Fruit fly (Drosophila melanogaster): ENCODE measurements around the gene Sry-delta.
A peak's percentile ranks its signal among the peaks of the same experiment; 100 is the strongest.

The Sry-delta gene

DNA sequence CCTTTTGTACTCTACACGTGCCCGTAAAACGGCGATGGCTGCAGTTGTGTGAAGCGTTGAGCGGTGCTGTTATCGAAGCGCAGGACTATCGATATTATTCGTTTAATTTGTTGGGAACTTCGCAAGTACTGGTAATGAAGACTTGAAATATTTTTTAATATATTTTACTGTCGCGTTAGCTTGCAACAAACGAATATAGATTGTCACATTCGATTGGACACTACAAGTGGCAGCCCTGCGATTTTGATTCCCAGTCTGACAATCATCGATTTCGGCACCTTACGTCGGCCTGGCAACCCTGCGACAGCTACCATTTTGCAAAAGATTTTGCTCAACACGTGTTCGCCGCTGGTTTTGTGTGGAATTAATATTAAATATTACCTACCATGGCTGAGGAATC lies 38.5 kb upstream of the Sry-delta start, which contains the start of the genes Nlp and Nph (continued):
- TF ChIP-seq mld (GFP tag; IDR thresholded peaks at IDR 0.05; ENCODE audit: partially characterized antibody) (peak; percentile 56; the same call in 1 of the 3 replicates), inv (GFP tag; IDR thresholded peaks at IDR 0.05; ENCODE audit: partially characterized antibody) (peak; percentile 70), CG2129 (GFP tag; IDR thresholded peaks at IDR 0.05; ENCODE audit: partially characterized antibody) (peak; percentile 69), Sry-δ (GFP tag; optimal IDR thresholded peaks at IDR 0.05) (peak; percentile 81), Bgb (GFP tag; IDR thresholded peaks at IDR 0.05; ENCODE audit: partially characterized antibody) (peak; percentile 84), Mad (GFP tag; optimal IDR thresholded peaks at IDR 0.05) (peak; percentile 41), CG31441 (GFP tag; IDR thresholded peaks at IDR 0.05) (no peak), D (optimal IDR thresholded peaks at IDR 0.05) (no peak), D (GFP tag; optimal IDR thresholded peaks at IDR 0.05) (no peak), ems (GFP tag; optimal IDR thresholded peaks at IDR 0.05) (peak; percentile 3), CG18764 (GFP tag; optimal IDR thresholded peaks at IDR 0.05) (peak; percentile 10), Fer3 (tag; optimal IDR thresholded peaks at IDR 0.05) (no peak), CG10979 (tag; optimal IDR thresholded peaks at IDR 0.05) (peak; percentile 15), CG1603 (tag; optimal IDR thresholded peaks at IDR 0.05) (peak; percentile 79), CG3838 (GFP tag; optimal IDR thresholded peaks at IDR 0.05) (peak; percentile 10), zen2 (GFP tag; IDR thresholded peaks at IDR 0.05; ENCODE audit: partially characterized antibody) (peak; percentile 85; the same call in 2 of the 3 replicates), CG11560 (tag; IDR thresholded peaks at IDR 0.05) (peak; percentile 93), Hsf (GFP tag; optimal IDR thresholded peaks at IDR 0.05) (peak; percentile 36), CG17186 (GFP tag; optimal IDR thresholded peaks at IDR 0.05) (peak; percentile 80), CG3281 (GFP tag; optimal IDR thresholded peaks at IDR 0.05) (peak; percentile 39), Asciz (GFP tag; optimal IDR thresholded peaks at IDR 0.05) (no peak), CrebB (tag; optimal IDR thresholded peaks at IDR 0.05) (no peak), CG30403 (GFP tag; optimal IDR thresholded peaks at IDR 0.05) (peak; percentile 40), stwl (tag; optimal IDR thresholded peaks at IDR 0.05) (peak; percentile 90), CG13624 (GFP tag; optimal IDR thresholded peaks at IDR 0.05) (peak; percentile 28), Tbp (GFP tag; optimal IDR thresholded peaks at IDR 0.05) (peak; percentile 64), CG7372 (GFP tag; IDR thresholded peaks at IDR 0.05) (0 out of 2 replicates have a peak, but pooled peaks have one; percentile 35), CG4282 (GFP tag; optimal IDR thresholded peaks at IDR 0.05) (no peak), ind (GFP tag; optimal IDR thresholded peaks at IDR 0.05) (peak; percentile 13), bab2 (GFP tag; optimal IDR thresholded peaks at IDR 0.05) (peak; percentile 16), CG3995 (GFP tag; optimal IDR thresholded peaks at IDR 0.05) (peak; percentile 64), CG6765 (GFP tag; optimal IDR thresholded peaks at IDR 0.05) (no peak), CG3847 (GFP tag; IDR thresholded peaks at IDR 0.05) (0 out of 2 replicates have a peak, but pooled peaks have one; percentile 53), sug (tag; optimal IDR thresholded peaks at IDR 0.05) (peak; percentile 48), trem (tag; optimal IDR thresholded peaks at IDR 0.05) (peak; percentile 90), hb (GFP tag; IDR thresholded peaks at IDR 0.05; ENCODE audit: partially characterized antibody) (peak; percentile 83), CG15514 (GFP tag; optimal IDR thresholded peaks at IDR 0.05) (peak; percentile 85), CG10147 (GFP tag; optimal IDR thresholded peaks at IDR 0.05) (no peak), CG5245 (GFP tag; optimal IDR thresholded peaks at IDR 0.05) (no peak), CG15601 (tag; optimal IDR thresholded peaks at IDR 0.05) (peak; percentile 5), dpn (GFP tag; optimal IDR thresholded peaks at IDR 0.05) (peak; percentile 36 to 41), Meics (GFP tag; optimal IDR thresholded peaks at IDR 0.05) (peak; percentile 74), dm (GFP tag; optimal IDR thresholded peaks at IDR 0.05) (peak; percentile 89), Hr39 (optimal IDR thresholded peaks at IDR 0.05) (no peak), onecut (GFP tag; IDR thresholded peaks at IDR 0.05) (peak; percentile 41; the same call in 1 of the 2 replicates), lov (optimal IDR thresholded peaks at IDR 0.05) (no peak), lov (GFP tag; IDR thresholded peaks at IDR 0.05) (no peak), Dbx (GFP tag; IDR thresholded peaks at IDR 0.05) (0 out of 3 replicates have a peak, but pooled peaks have one; percentile 36), CG31388 (GFP tag; optimal IDR thresholded peaks at IDR 0.05) (no peak), CG4617 (GFP tag; optimal IDR thresholded peaks at IDR 0.05; ENCODE audit: borderline replicate concordance) (peak; percentile 28), pnt (GFP tag; optimal IDR thresholded peaks at IDR 0.05) (no peak)
